Worm (Caenorhabditis elegans) whole organism, midembryonic: ENCODE data around the gene F14H3.6.

Experiments used
- T22C8.4 ChIP-seq: fragments of 200-800 bp; sonication (Bioruptor generic); IDR thresholded peaks from 2 replicates; pipeline ENCODE4 v1.3.6; 2022; ENCODE audit warnings: missing genetic modification characterization, missing compliant biosample characterization
- cog-1 ChIP-seq: sonication (generic microtip); optimal IDR thresholded peaks from 2 replicates; lab custom pipeline; 2016; ENCODE audit warnings: missing genetic modification characterization, missing compliant biosample characterization
- flt-1 ChIP-seq: fragments of 200-800 bp; sonication (Bioruptor generic); IDR thresholded peaks from 2 replicates; pipeline ENCODE4 v1.3.6; 2022; ENCODE audit warnings: missing genetic modification characterization, missing compliant biosample characterization
- klf-2 ChIP-seq: fragments of 200-800 bp; sonication (Bioruptor generic); conservative IDR thresholded peaks from 2 replicates; pipeline ENCODE4 v1.3.6; 2022; ENCODE audit warnings: missing genetic modification reagents, missing genetic modification characterization, missing compliant biosample characterization
- med-1 ChIP-seq: sonication (generic microtip); optimal IDR thresholded peaks from 2 replicates; lab custom pipeline; 2017; ENCODE audit warnings: missing genetic modification characterization, mild to moderate bottlenecking, missing compliant biosample characterization, antibody characterized with exemption, missing genetic modification reagents; ENCODE audit not compliant: insufficient read depth
- ref-1 ChIP-seq: fragments of 200-800 bp; sonication (Bioruptor generic); conservative IDR thresholded peaks from 2 replicates; pipeline ENCODE4 v1.3.6; 2022; ENCODE audit warnings: missing genetic modification reagents, missing genetic modification characterization, missing compliant biosample characterization
- tab-1 ChIP-seq: fragments of 200-800 bp; sonication (Bioruptor generic); IDR thresholded peaks from 2 replicates; pipeline ENCODE4 v1.3.6; 2022; ENCODE audit warnings: missing genetic modification characterization, missing compliant biosample characterization
- ztf-23 ChIP-seq: fragments of 200-800 bp; sonication (Bioruptor generic); IDR thresholded peaks from 2 replicates; pipeline ENCODE4 v1.3.6; 2022; ENCODE audit warnings: missing genetic modification reagents, missing genetic modification characterization, missing compliant biosample characterization
- ztf-29 ChIP-seq: fragments of 200-800 bp; sonication (Bioruptor generic); IDR thresholded peaks from 2 replicates; pipeline ENCODE4 v1.3.6; 2022; ENCODE audit warnings: missing genetic modification reagents, missing genetic modification characterization, missing compliant biosample characterization

Gene F14H3.6

ce11 chrV:16023051-16023450 lies 35.6 kb downstream of the F14H3.6 start, which contains the start of gene cwc-15:
cwc-15 (plus strand) TSS chrV:16023351.
- no peak for TF ChIP-seq ref-1 (GFP tag; lab: Robert Waterston, UW)
- no peak for TF ChIP-seq ztf-29 (GFP tag; lab: Robert Waterston, UW)
- TF ChIP-seq cog-1 (tag; lab: Kevin White, UChicago): no peak
- TF ChIP-seq tab-1 (GFP tag; lab: Robert Waterston, UW): no peak
- TF ChIP-seq klf-2 (GFP tag; lab: Robert Waterston, UW): no peak
- no peak for TF ChIP-seq T22C8.4 (GFP tag; lab: Robert Waterston, UW)
- TF ChIP-seq flt-1 (GFP tag; lab: Robert Waterston, UW): no peak
- TF ChIP-seq med-1 (GFP tag; lab: Kevin White, UChicago): no peak
- TF ChIP-seq ztf-23: no peak

ce11 chrV:16022600-16022999 lies 36.1 kb downstream of the F14H3.6 start:
- TF ChIP-seq ztf-29 (GFP tag; lab: Robert Waterston, UW) (no peak), ztf-23 (0 out of 2 replicates have a peak, but pooled peaks have one; percentile 40), cog-1 (tag; lab: Kevin White, UChicago) (peak; percentile 30), ref-1 (GFP tag; lab: Robert Waterston, UW) (no peak), flt-1 (GFP tag; lab: Robert Waterston, UW) (peak; percentile 61), klf-2 (GFP tag; lab: Robert Waterston, UW) (no peak), med-1 (GFP tag; lab: Kevin White, UChicago) (no peak), tab-1 (GFP tag; lab: Robert Waterston, UW) (no peak)

DNA sequence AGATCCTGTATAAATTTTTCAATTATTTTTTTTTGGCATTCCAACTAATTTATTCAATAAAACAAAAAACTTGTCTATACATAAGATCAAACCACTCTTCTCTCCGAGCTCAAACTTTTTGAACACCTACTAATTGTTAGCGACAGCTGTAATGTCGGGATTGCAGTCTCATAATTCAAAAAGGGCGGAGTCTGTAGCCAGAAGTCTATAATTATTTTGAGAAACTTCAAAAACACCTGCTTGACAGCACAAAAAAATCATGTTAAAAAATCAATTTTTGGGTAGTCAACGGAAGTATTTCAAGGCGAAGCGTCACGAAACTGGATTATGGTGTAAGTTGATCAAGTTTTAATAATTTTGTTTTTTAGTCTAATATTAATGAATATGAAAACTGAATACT lies 38.7 kb downstream of the F14H3.6 start, which contains the start of gene srx-44:
Gene srx-44, plus strand, starts transcription at position 301 of the 400 bp plus-strand sequence.
- no peak for TF ChIP-seq ztf-23
- TF ChIP-seq tab-1 (GFP tag; lab: Robert Waterston, UW): no peak
- TF ChIP-seq ref-1 (GFP tag; lab: Robert Waterston, UW): no peak
- TF ChIP-seq klf-2 (GFP tag; lab: Robert Waterston, UW): no peak
- no peak for TF ChIP-seq ztf-29 (GFP tag; lab: Robert Waterston, UW)
- TF ChIP-seq med-1 (GFP tag; lab: Kevin White, UChicago): no peak
- no peak for TF ChIP-seq T22C8.4 (GFP tag; lab: Robert Waterston, UW)
- no peak for TF ChIP-seq flt-1 (GFP tag; lab: Robert Waterston, UW)
- no peak for TF ChIP-seq cog-1 (tag; lab: Kevin White, UChicago)

ce11 chrV:16017671-16018070 lies 41.0 kb downstream of the F14H3.6 start, which contains the start of gene srx-43:
srx-43 (plus strand) TSS chrV:16017971.
- TF ChIP-seq med-1 (GFP tag; lab: Kevin White, UChicago): no peak
- no peak for TF ChIP-seq cog-1 (tag; lab: Kevin White, UChicago)
- TF ChIP-seq klf-2 (GFP tag; lab: Robert Waterston, UW): no peak
- no peak for TF ChIP-seq ref-1 (GFP tag; lab: Robert Waterston, UW)
- TF ChIP-seq ztf-23: no peak
- TF ChIP-seq flt-1 (GFP tag; lab: Robert Waterston, UW): no peak
- TF ChIP-seq T22C8.4 (GFP tag; lab: Robert Waterston, UW): no peak
- TF ChIP-seq ztf-29 (GFP tag; lab: Robert Waterston, UW): no peak
- TF ChIP-seq tab-1 (GFP tag; lab: Robert Waterston, UW): no peak

DNA sequence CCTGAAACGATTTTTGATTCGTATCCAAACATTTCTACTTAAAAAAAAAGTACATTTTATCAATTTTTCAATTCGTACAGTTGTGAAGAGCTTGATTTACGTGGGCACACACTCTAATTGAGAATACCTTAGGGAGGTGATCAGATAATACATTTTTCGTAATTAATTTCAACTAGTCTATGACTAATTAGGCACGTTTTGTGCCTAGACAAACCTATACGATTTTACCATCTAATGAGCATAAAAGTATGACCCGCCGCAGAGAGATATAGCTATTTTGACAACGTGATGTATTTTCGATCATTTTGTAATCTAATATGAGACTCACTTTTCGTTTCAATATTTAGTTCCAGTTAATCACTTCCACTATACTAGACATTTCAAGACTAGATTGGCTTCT lies 41.7 kb downstream of the F14H3.6 start:
- TF ChIP-seq ztf-23: no peak
- no peak for TF ChIP-seq med-1 (GFP tag; lab: Kevin White, UChicago)
- TF ChIP-seq tab-1 (GFP tag; lab: Robert Waterston, UW): no peak
- no peak for TF ChIP-seq cog-1 (tag; lab: Kevin White, UChicago)
- no peak for TF ChIP-seq T22C8.4 (GFP tag; lab: Robert Waterston, UW)
- TF ChIP-seq klf-2 (GFP tag; lab: Robert Waterston, UW): no peak
- no peak for TF ChIP-seq flt-1 (GFP tag; lab: Robert Waterston, UW)
- no peak for TF ChIP-seq ref-1 (GFP tag; lab: Robert Waterston, UW)
- TF ChIP-seq ztf-29 (GFP tag; lab: Robert Waterston, UW): no peak

DNA sequence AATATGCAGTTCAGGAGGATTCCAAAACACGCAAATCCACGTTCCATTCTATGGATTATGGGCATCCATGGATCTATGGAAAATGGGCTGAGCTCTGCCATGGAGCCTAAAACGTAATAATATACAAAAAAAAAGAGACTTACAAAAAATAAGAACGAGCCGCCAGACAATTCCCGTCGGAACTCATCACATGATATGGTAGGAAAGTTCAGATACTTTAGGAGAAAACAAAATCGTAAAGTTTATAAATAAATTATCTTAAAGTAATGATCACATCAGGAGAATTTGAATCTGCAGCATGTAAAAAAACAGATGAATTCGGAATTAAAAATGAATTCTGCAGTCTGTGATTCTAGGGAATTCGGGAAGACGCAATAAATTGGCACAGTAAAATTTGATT lies 43.0 kb downstream of the F14H3.6 start, which contains the start of gene str-232:
Gene str-232, minus strand, starts transcription at position 101 of the 400 bp plus-strand sequence.
- TF ChIP-seq klf-2 (GFP tag; lab: Robert Waterston, UW) (no peak), cog-1 (tag; lab: Kevin White, UChicago) (no peak), ztf-23 (no peak), ztf-29 (GFP tag; lab: Robert Waterston, UW) (no peak), T22C8.4 (GFP tag; lab: Robert Waterston, UW) (no peak), flt-1 (GFP tag; lab: Robert Waterston, UW) (no peak), ref-1 (GFP tag; lab: Robert Waterston, UW) (no peak), tab-1 (GFP tag; lab: Robert Waterston, UW) (no peak), med-1 (GFP tag; lab: Kevin White, UChicago) (no peak)

ce11 chrV:16009564-16009963 lies 49.1 kb downstream of the F14H3.6 start, which contains the start of gene str-233:
str-233 (minus strand) TSS chrV:16009664.
- TF ChIP-seq ztf-29 (GFP tag; lab: Robert Waterston, UW) (no peak), flt-1 (GFP tag; lab: Robert Waterston, UW) (no peak), klf-2 (GFP tag; lab: Robert Waterston, UW) (no peak), cog-1 (tag; lab: Kevin White, UChicago) (no peak), med-1 (GFP tag; lab: Kevin White, UChicago) (no peak), tab-1 (GFP tag; lab: Robert Waterston, UW) (no peak), ref-1 (GFP tag; lab: Robert Waterston, UW) (no peak), T22C8.4 (GFP tag; lab: Robert Waterston, UW) (no peak), ztf-23 (no peak)

DNA sequence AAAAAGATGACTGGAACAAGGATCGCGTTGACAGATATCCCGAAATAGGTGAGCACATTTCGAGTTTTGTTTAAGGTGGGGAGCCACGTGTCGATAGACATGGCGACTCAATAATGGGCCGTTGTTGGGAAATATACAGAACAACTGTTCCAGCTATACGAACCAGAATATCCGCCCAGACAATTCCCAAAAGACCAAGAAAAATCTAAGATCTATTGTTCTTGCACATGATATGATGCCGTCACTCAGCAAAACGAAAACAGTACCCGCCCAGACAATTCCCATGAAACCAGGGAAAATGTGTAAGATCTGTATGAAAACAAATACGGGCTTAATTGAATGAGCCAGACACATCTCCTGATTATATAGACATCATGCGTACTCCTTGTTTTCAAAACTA lies 51.2 kb downstream of the F14H3.6 start, which contains the start of gene str-231:
Gene str-231, minus strand, starts transcription at position 101 of the 400 bp plus-strand sequence.
- no peak for TF ChIP-seq klf-2 (GFP tag; lab: Robert Waterston, UW)
- no peak for TF ChIP-seq flt-1 (GFP tag; lab: Robert Waterston, UW)
- no peak for TF ChIP-seq cog-1 (tag; lab: Kevin White, UChicago)
- TF ChIP-seq ref-1 (GFP tag; lab: Robert Waterston, UW): no peak
- TF ChIP-seq T22C8.4 (GFP tag; lab: Robert Waterston, UW): no peak
- no peak for TF ChIP-seq ztf-23
- TF ChIP-seq tab-1 (GFP tag; lab: Robert Waterston, UW): no peak
- TF ChIP-seq med-1 (GFP tag; lab: Kevin White, UChicago): no peak
- no peak for TF ChIP-seq ztf-29 (GFP tag; lab: Robert Waterston, UW)
